Fruit fly (Drosophila melanogaster): ENCODE results near the gene ghi.

The ghi gene

dm6 chr3L:9489133-9489532 is 37.5 kb downstream of the ghi start, which contains the start of gene CG32036:
TSS of gene CG32036 (minus strand) at chr3L:9489233.
- no peak for TF ChIP-seq EcR (GFP tag; optimal IDR thresholded peaks at IDR 0.05)
- no peak for TF ChIP-seq psq (optimal IDR thresholded peaks at IDR 0.05)
- TF ChIP-seq Dll (optimal IDR thresholded peaks at IDR 0.05) = no peak
- TF ChIP-seq CG8478 (optimal IDR thresholded peaks at IDR 0.05) = no peak
- no peak for TF ChIP-seq usp (GFP tag; optimal IDR thresholded peaks at IDR 0.05)
- no peak for TF ChIP-seq pan (optimal IDR thresholded peaks at IDR 0.05)

dm6 chr3L:9489627-9490026 is 38.0 kb downstream of the ghi start:
- TF ChIP-seq Dll (optimal IDR thresholded peaks at IDR 0.05) (no peak), EcR (GFP tag; optimal IDR thresholded peaks at IDR 0.05) (no peak), usp (GFP tag; optimal IDR thresholded peaks at IDR 0.05) (no peak), psq (optimal IDR thresholded peaks at IDR 0.05) (no peak), pan (optimal IDR thresholded peaks at IDR 0.05) (no peak), CG8478 (optimal IDR thresholded peaks at IDR 0.05) (no peak)

- TF ChIP-seq Dll (optimal IDR thresholded peaks at IDR 0.05) (no peak), EcR (GFP tag; optimal IDR thresholded peaks at IDR 0.05) (no peak), psq (optimal IDR thresholded peaks at IDR 0.05) (no peak), CG8478 (optimal IDR thresholded peaks at IDR 0.05) (no peak), pan (optimal IDR thresholded peaks at IDR 0.05) (no peak), usp (GFP tag; optimal IDR thresholded peaks at IDR 0.05) (no peak)
These were observed 38.8 kb downstream of the ghi start for dm6 chr3L:9490432-9490831.

- TF ChIP-seq CG8478 (optimal IDR thresholded peaks at IDR 0.05) (no peak), Dll (optimal IDR thresholded peaks at IDR 0.05) (no peak), pan (optimal IDR thresholded peaks at IDR 0.05) (no peak), EcR (GFP tag; optimal IDR thresholded peaks at IDR 0.05) (no peak), usp (GFP tag; optimal IDR thresholded peaks at IDR 0.05) (no peak), psq (optimal IDR thresholded peaks at IDR 0.05) (no peak)
These were observed 39.7 kb downstream of the ghi start for dm6 chr3L:9491331-9491730.

dm6 chr3L:9492115-9492514 is 40.4 kb downstream of the ghi start, which contains the start of gene CG32037:
TSS of gene CG32037 (minus strand) at chr3L:9492215.
- TF ChIP-seq EcR (GFP tag; optimal IDR thresholded peaks at IDR 0.05) (no peak), pan (optimal IDR thresholded peaks at IDR 0.05) (no peak), Dll (optimal IDR thresholded peaks at IDR 0.05) (no peak), psq (optimal IDR thresholded peaks at IDR 0.05) (no peak), CG8478 (optimal IDR thresholded peaks at IDR 0.05) (no peak), usp (GFP tag; optimal IDR thresholded peaks at IDR 0.05) (no peak)

- TF ChIP-seq psq (optimal IDR thresholded peaks at IDR 0.05) (no peak), pan (optimal IDR thresholded peaks at IDR 0.05) (no peak), EcR (GFP tag; optimal IDR thresholded peaks at IDR 0.05) (no peak), CG8478 (optimal IDR thresholded peaks at IDR 0.05) (no peak), Dll (optimal IDR thresholded peaks at IDR 0.05) (no peak), usp (GFP tag; optimal IDR thresholded peaks at IDR 0.05) (no peak)
These were observed 45.6 kb downstream of the ghi start for dm6 chr3L:9497249-9497648.

- TF ChIP-seq usp (GFP tag; optimal IDR thresholded peaks at IDR 0.05) = no peak
- no peak for TF ChIP-seq psq (optimal IDR thresholded peaks at IDR 0.05)
- TF ChIP-seq pan (optimal IDR thresholded peaks at IDR 0.05) = no peak
- no peak for TF ChIP-seq EcR (GFP tag; optimal IDR thresholded peaks at IDR 0.05)
- no peak for TF ChIP-seq Dll (optimal IDR thresholded peaks at IDR 0.05)
- no peak for TF ChIP-seq CG8478 (optimal IDR thresholded peaks at IDR 0.05)
These were observed 46.4 kb downstream of the ghi start for dm6 chr3L:9497981-9498619.

dm6 chr3L:9499919-9500807 is 48.5 kb downstream of the ghi start:
- no peak for TF ChIP-seq Dll (optimal IDR thresholded peaks at IDR 0.05)
- no peak for TF ChIP-seq EcR (GFP tag; optimal IDR thresholded peaks at IDR 0.05)
- TF ChIP-seq usp (GFP tag; optimal IDR thresholded peaks at IDR 0.05) = no peak
- no peak for TF ChIP-seq psq (optimal IDR thresholded peaks at IDR 0.05)

- TF ChIP-seq EcR (GFP tag; optimal IDR thresholded peaks at IDR 0.05) = no peak
- no peak for TF ChIP-seq psq (optimal IDR thresholded peaks at IDR 0.05)
- no peak for TF ChIP-seq Dll (optimal IDR thresholded peaks at IDR 0.05)
- TF ChIP-seq CG8478 (optimal IDR thresholded peaks at IDR 0.05) = no peak
- no peak for TF ChIP-seq pan (optimal IDR thresholded peaks at IDR 0.05)
These were observed 49.6 kb downstream of the ghi start for dm6 chr3L:9501298-9501697.

dm6 chr3L:9502294-9502693 is 50.6 kb downstream of the ghi start:
- TF ChIP-seq psq (optimal IDR thresholded peaks at IDR 0.05) = no peak
- no peak for TF ChIP-seq usp (GFP tag; optimal IDR thresholded peaks at IDR 0.05)
- no peak for TF ChIP-seq Dll (optimal IDR thresholded peaks at IDR 0.05)
- TF ChIP-seq CG8478 (optimal IDR thresholded peaks at IDR 0.05) = no peak
- no peak for TF ChIP-seq pan (optimal IDR thresholded peaks at IDR 0.05)
- TF ChIP-seq EcR (GFP tag; optimal IDR thresholded peaks at IDR 0.05) = no peak

All from whole organism.